Worm (Caenorhabditis elegans) whole organism, late embryonic: ENCODE data around the gene fbxc-40.
"Not testable (repeated sequence)": the region's sequence is repeated elsewhere in the genome, so short reads cannot be mapped to it uniquely, and the experiment has no call there.

ENCODE experiments used
- C08G9.2 ChIP-seq: sonication (generic microtip); optimal IDR thresholded peaks from 2 replicates; lab custom pipeline; 2016; ENCODE audit warnings: mild to moderate bottlenecking, missing genetic modification characterization, moderate library complexity, missing compliant biosample characterization
- ahr-1 ChIP-seq: sonication (generic microtip); optimal IDR thresholded peaks from 2 replicates; lab custom pipeline; 2016; ENCODE audit warnings: missing genetic modification characterization, missing compliant biosample characterization
- ama-1 ChIP-seq: fragments of 150-350 bp; optimal IDR thresholded peaks from 2 replicates; lab custom pipeline; 2014
- ceh-19 ChIP-seq: fragments of 200-800 bp; sonication (Bioruptor generic); optimal IDR thresholded peaks from 2 replicates; lab custom pipeline; 2018; ENCODE audit warnings: mild to moderate bottlenecking, missing genetic modification characterization, missing compliant biosample characterization
- ceh-2 ChIP-seq: sonication (generic microtip); optimal IDR thresholded peaks from 2 replicates; lab custom pipeline; 2016; ENCODE audit warnings: missing genotype, missing genetic modification characterization, missing compliant biosample characterization
- ceh-22 ChIP-seq: sonication (generic microtip); optimal IDR thresholded peaks from 2 replicates; lab custom pipeline; 2017; ENCODE audit warnings: missing biosample characterization, missing genetic modification characterization
- ceh-24 ChIP-seq: sonication (generic microtip); optimal IDR thresholded peaks from 2 replicates; lab custom pipeline; 2016; ENCODE audit warnings: mild to moderate bottlenecking, missing genetic modification characterization, missing compliant biosample characterization
- ceh-31 ChIP-seq: sonication (generic microtip); optimal IDR thresholded peaks from 2 replicates; lab custom pipeline; 2016; ENCODE audit warnings: missing genetic modification characterization, missing compliant biosample characterization
- dve-1 ChIP-seq: sonication (generic microtip); optimal IDR thresholded peaks from 2 replicates; lab custom pipeline; 2017; ENCODE audit warnings: antibody characterized with exemption, mild to moderate bottlenecking, missing genetic modification characterization, missing compliant biosample characterization
- elt-4 ChIP-seq: sonication (generic microtip); optimal IDR thresholded peaks from 2 replicates; lab custom pipeline; 2016; ENCODE audit warnings: missing genetic modification characterization, missing compliant biosample characterization
- ets-4 ChIP-seq: sonication (generic microtip); optimal IDR thresholded peaks from 2 replicates; lab custom pipeline; 2016; ENCODE audit warnings: missing genetic modification characterization, missing compliant biosample characterization
- fkh-10 ChIP-seq: fragments of 150-350 bp; optimal IDR thresholded peaks from 2 replicates; lab custom pipeline; 2014; ENCODE audit warnings: missing biosample characterization, missing genetic modification reagents, missing genetic modification characterization
- lin-11 ChIP-seq: fragments of 200-800 bp; sonication (Bioruptor generic); optimal IDR thresholded peaks from 2 replicates; lab custom pipeline; 2018; ENCODE audit warnings: mild to moderate bottlenecking, missing genetic modification characterization, missing compliant biosample characterization
- nhr-11 ChIP-seq: fragments of 150-350 bp; optimal IDR thresholded peaks from 2 replicates; lab custom pipeline; 2014; ENCODE audit warnings: missing biosample characterization, missing genetic modification characterization
- odd-2 ChIP-seq: sonication (generic microtip); optimal IDR thresholded peaks from 2 replicates; lab custom pipeline; 2017; ENCODE audit warnings: antibody characterized with exemption, mild to moderate bottlenecking, missing genetic modification characterization, missing compliant biosample characterization
- pha-2 ChIP-seq: sonication (generic microtip); optimal IDR thresholded peaks from 2 replicates; lab custom pipeline; 2017; ENCODE audit warnings: mild to moderate bottlenecking, missing genetic modification characterization, missing compliant biosample characterization
- pros-1 ChIP-seq: fragments of 150-350 bp; optimal IDR thresholded peaks from 2 replicates; lab custom pipeline; 2014; ENCODE audit warnings: missing biosample characterization, missing genetic modification reagents, missing genetic modification characterization
- ref-2 ChIP-seq: sonication (generic microtip); optimal IDR thresholded peaks from 2 replicates; lab custom pipeline; 2016; ENCODE audit warnings: missing genetic modification characterization, missing compliant biosample characterization
- sox-4 ChIP-seq: sonication (generic microtip); optimal IDR thresholded peaks from 2 replicates; lab custom pipeline; 2017; ENCODE audit warnings: mild to moderate bottlenecking, missing genetic modification characterization, inconsistent platforms, missing compliant biosample characterization
- ttx-3 ChIP-seq: sonication (generic microtip); optimal IDR thresholded peaks from 2 replicates; lab custom pipeline; 2016; ENCODE audit warnings: missing genetic modification reagents, missing genetic modification characterization, missing compliant biosample characterization
- unc-3 ChIP-seq, 2 experiments: fragments of 200-800 bp in 1 of 2; sonication (Bioruptor generic) in 1 of 2; sonication (generic microtip) in 1 of 2; conservative IDR thresholded peaks in 1 of 2; optimal IDR thresholded peaks in 1 of 2; 2 replicates each; pipeline versions ENCODE4 v1.3.6 to Lab custom; 2016 to 2022; ENCODE audit warnings: missing compliant biosample characterization in 2 of 2, missing genetic modification characterization in 2 of 2, missing genetic modification reagents in 1 of 2
- unc-55 ChIP-seq: sonication (generic microtip); optimal IDR thresholded peaks from 2 replicates; lab custom pipeline; 2017; ENCODE audit warnings: missing biosample characterization, missing genetic modification reagents, missing genetic modification characterization
- unc-86 ChIP-seq: sonication (generic microtip); optimal IDR thresholded peaks from 2 replicates; lab custom pipeline; 2016; ENCODE audit warnings: missing genetic modification characterization, missing compliant biosample characterization
- ztf-16 ChIP-seq: sonication (generic microtip); optimal IDR thresholded peaks from 2 replicates; lab custom pipeline; 2017; ENCODE audit warnings: missing genetic modification characterization, missing compliant biosample characterization

Gene fbxc-40

DNA sequence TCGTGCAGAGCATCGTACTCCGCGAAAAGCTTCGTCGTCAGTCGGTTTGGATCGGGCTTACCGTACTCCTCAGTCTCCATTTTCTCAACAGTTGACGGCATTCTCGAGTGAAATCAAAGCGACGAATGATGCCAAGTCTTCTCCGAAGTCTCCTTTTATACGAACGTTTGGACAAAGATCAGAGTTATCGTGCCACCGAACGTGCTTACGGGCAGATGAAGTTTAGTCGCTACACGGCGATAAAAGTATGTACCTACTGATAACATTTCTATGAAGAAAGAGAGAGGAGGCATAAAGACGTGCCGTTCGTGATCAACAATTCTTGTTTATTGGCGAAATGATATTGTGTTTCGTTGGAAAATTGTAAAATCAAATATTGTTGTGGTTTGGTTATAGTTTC lies 20.6 kb downstream of the fbxc-40 start, which contains the start of gene F45D11.14:
Gene F45D11.14, minus strand, starts transcription at position 101 of the 400 bp plus-strand sequence.
- TF ChIP-seq ama-1 (lab: Kevin White, UChicago); ahr-1; ceh-31: not testable (repeated sequence)

DNA sequence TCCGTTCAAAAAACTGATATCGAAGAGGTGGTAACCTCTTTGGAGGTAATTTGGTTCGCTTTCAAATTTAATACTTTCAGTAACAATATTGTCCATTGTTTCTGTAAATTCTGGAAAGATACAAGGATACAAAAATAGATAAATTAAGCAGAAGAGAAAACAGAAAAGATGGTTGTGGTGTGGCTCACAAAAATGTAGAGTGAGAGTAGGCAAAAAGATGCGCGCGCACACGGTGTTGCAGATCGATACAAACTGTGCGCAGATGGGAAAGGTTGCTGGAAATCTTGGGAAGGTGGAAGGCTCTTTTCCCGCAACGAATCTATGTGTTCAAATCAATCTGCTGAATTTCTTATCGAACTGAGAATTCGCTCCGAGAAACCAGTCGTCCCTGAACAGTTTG lies 38.9 kb downstream of the fbxc-40 start, which contains the start of gene btb-11:
Gene btb-11, minus strand, starts transcription at position 101 of the 400 bp plus-strand sequence.
- not testable (repeated sequence) for TF ChIP-seq odd-2 (tag; lab: Kevin White, UChicago); unc-3 (GFP tag; conservative IDR thresholded peaks at IDR 0.05; lab: Robert Waterston, UW); unc-3 (tag; optimal IDR thresholded peaks at IDR 0.05; lab: Kevin White, UChicago); dve-1 (tag; lab: Kevin White, UChicago)

DNA sequence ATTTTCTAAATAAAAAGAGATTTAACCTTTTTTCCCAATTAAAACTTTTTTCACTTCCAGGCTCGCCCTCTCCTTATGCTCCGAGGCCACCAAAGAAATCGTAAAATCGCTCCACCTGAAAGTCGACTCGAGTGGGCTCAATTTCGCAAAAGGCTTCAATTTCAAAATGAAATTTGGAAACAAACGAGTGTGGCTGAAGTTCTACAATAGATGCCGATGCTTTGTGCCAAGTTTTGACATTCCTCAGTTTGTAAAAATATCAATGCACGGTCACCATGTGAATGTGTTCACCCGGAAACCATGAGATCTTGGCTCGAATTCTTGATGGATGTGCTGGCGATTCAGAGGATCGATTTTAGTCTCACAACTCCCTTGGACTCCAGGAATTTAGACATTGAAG lies 40.9 kb downstream of the fbxc-40 start, which contains the start of gene M01D1.12:
Gene M01D1.12, plus strand, starts transcription at position 301 of the 400 bp plus-strand sequence.
- TF ChIP-seq ceh-24 (tag; lab: Kevin White, UChicago) (no peak), C08G9.2 (tag; lab: Kevin White, UChicago) (no peak), ets-4 (no peak), ceh-2 (no peak), unc-86 (tag; lab: Kevin White, UChicago) (no peak), nhr-11 (tag; lab: Kevin White, UChicago) (no peak), ceh-19 (no peak), lin-11 (tag; lab: Kevin White, UChicago) (no peak), ceh-22 (tag; lab: Kevin White, UChicago) (no peak), pros-1 (no peak), fkh-10 (GFP tag; lab: Kevin White, UChicago) (no peak), ref-2 (no peak)

DNA sequence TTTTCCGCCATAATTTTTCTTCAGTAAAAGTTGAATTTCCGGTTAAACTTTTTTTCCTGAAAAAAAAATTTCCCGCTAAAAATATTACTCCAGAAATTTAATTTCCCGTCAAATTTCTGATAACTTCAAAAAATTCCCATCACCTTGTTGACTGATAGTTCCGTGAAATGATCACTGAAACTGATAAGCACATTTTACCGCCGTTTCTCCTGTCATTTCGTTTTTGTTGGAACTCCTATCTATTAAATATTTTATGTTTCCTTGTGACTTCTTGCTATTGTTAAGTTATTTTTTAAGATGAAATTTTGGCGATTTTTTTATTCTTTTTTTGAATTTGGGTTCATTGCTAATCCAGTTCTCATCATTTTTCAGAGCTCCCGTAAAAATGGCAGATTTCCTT lies 42.8 kb downstream of the fbxc-40 start, which contains the start of gene math-34:
Gene math-34, plus strand, starts transcription at position 371 of the 400 bp plus-strand sequence.
- TF ChIP-seq unc-55 (GFP tag; lab: Kevin White, UChicago) (no peak), pha-2 (tag; lab: Kevin White, UChicago) (no peak), elt-4 (no peak), sox-4 (tag; lab: Kevin White, UChicago) (no peak), ttx-3 (tag; lab: Kevin White, UChicago) (no peak), ceh-2 (no peak), ztf-16 (tag; lab: Kevin White, UChicago) (no peak), ets-4 (no peak)
